Worm (Caenorhabditis elegans): ENCODE measurements around the gene C02B8.6.
A peak's percentile ranks its signal among the peaks of the same experiment; 100 is the strongest.

Gene C02B8.6

ce11 chrX:8089266-8089909, 46.7 kb downstream of the C02B8.6 start:
- TF ChIP-seq efl-1 (optimal IDR thresholded peaks at IDR 0.05) (no peak), efl-1 (GFP tag; optimal IDR thresholded peaks at IDR 0.05 in 1 of 2) (peak; percentile 12 to 69), F16B12.6 (tag; optimal IDR thresholded peaks at IDR 0.05) (peak; percentile 80), fkh-8 (tag; optimal IDR thresholded peaks at IDR 0.05) (no peak), nhr-47 (tag; optimal IDR thresholded peaks at IDR 0.05) (no peak), jun-1 (tag; optimal IDR thresholded peaks at IDR 0.05) (peak; percentile 10), ama-1 (optimal IDR thresholded peaks at IDR 0.05) (no peak), sox-4 (tag; optimal IDR thresholded peaks at IDR 0.05) (no peak), ceh-63 (GFP tag; optimal IDR thresholded peaks at IDR 0.05) (no peak), unc-130 (tag; optimal IDR thresholded peaks at IDR 0.05) (no peak), efl-3 (GFP tag; optimal IDR thresholded peaks at IDR 0.05) (no peak), dpl-1 (GFP tag; optimal IDR thresholded peaks at IDR 0.05) (peak in 1 of 3 experiments; percentile 2), nhr-71 (tag; optimal IDR thresholded peaks at IDR 0.05) (peak; percentile 23), C34B4.2 (tag; optimal IDR thresholded peaks at IDR 0.05) (no peak), nhr-20 (tag; optimal IDR thresholded peaks at IDR 0.05) (no peak), elt-3 (tag; optimal IDR thresholded peaks at IDR 0.05) (peak in 2 of 6 experiments; percentile 4 to 78), Y116A8C.19 (tag; optimal IDR thresholded peaks at IDR 0.05; ENCODE audit: borderline replicate concordance) (no peak), hpl-2 (GFP tag; optimal IDR thresholded peaks at IDR 0.05) (no peak), skn-1 (tag; optimal IDR thresholded peaks at IDR 0.05) (no peak), C04F5.9 (tag; optimal IDR thresholded peaks at IDR 0.05) (no peak), snu-23 (GFP tag; optimal IDR thresholded peaks at IDR 0.05) (peak; percentile 24), pax-3 (tag; optimal IDR thresholded peaks at IDR 0.05) (no peak), lin-35 (GFP tag; optimal IDR thresholded peaks at IDR 0.05) (peak in 1 of 2 experiments; percentile 15), fkh-10 (GFP tag; optimal IDR thresholded peaks at IDR 0.05) (no peak), nhr-90 (tag; optimal IDR thresholded peaks at IDR 0.05; ENCODE audit: poor library complexity) (peak; percentile 15), C16A3.4 (tag; optimal IDR thresholded peaks at IDR 0.05) (no peak), nhr-76 (tag; optimal IDR thresholded peaks at IDR 0.05) (no peak), dsc-1 (tag; optimal IDR thresholded peaks at IDR 0.05) (no peak), grh-1 (GFP tag; IDR thresholded peaks at IDR 0.05) (peak; percentile 17; the same call in 1 of the 2 replicates), nhr-84 (tag; optimal IDR thresholded peaks at IDR 0.05) (no peak), tlp-1 (tag; optimal IDR thresholded peaks at IDR 0.05) (no peak), unc-86 (tag; optimal IDR thresholded peaks at IDR 0.05) (no peak), egl-13 (tag; optimal IDR thresholded peaks at IDR 0.05) (no peak), swsn-7 (tag; optimal IDR thresholded peaks at IDR 0.05) (peak; percentile 9), lin-14 (GFP tag; optimal IDR thresholded peaks at IDR 0.05) (peak; percentile 43), pag-3 (tag; optimal IDR thresholded peaks at IDR 0.05; ENCODE audit: borderline replicate concordance, insufficient read depth) (no peak), ces-1 (GFP tag; optimal IDR thresholded peaks at IDR 0.05) (no peak), blmp-1 (tag; optimal IDR thresholded peaks at IDR 0.05) (peak; percentile 44), fkh-4 (tag; optimal IDR thresholded peaks at IDR 0.05; ENCODE audit: borderline replicate concordance) (no peak), lin-13 (GFP tag; optimal IDR thresholded peaks at IDR 0.05) (no peak), rnt-1 (tag; optimal IDR thresholded peaks at IDR 0.05) (peak; percentile 22), mep-1 (tag; optimal IDR thresholded peaks at IDR 0.05) (peak; percentile 65), nhr-12 (tag; optimal IDR thresholded peaks at IDR 0.05) (no peak), ceh-90 (tag; optimal IDR thresholded peaks at IDR 0.05) (no peak), sptf-1 (tag; optimal IDR thresholded peaks at IDR 0.05) (no peak), zip-4 (GFP tag; optimal IDR thresholded peaks at IDR 0.05) (no peak), nhr-19 (GFP tag; conservative IDR thresholded peaks at IDR 0.05) (no peak; the same call in 1 of the 2 replicates), xbp-1 (tag; optimal IDR thresholded peaks at IDR 0.05) (no peak), aly-2 (tag; optimal IDR thresholded peaks at IDR 0.05) (no peak), alr-1 (tag; optimal IDR thresholded peaks at IDR 0.05; ENCODE audit: borderline replicate concordance) (no peak), ceh-8 (GFP tag; optimal IDR thresholded peaks at IDR 0.05) (no peak), vab-15 (tag; optimal IDR thresholded peaks at IDR 0.05) (no peak)
